Worm (Caenorhabditis elegans): ENCODE measurements around the gene W09D6.4.

W09D6.4 gene

DNA sequence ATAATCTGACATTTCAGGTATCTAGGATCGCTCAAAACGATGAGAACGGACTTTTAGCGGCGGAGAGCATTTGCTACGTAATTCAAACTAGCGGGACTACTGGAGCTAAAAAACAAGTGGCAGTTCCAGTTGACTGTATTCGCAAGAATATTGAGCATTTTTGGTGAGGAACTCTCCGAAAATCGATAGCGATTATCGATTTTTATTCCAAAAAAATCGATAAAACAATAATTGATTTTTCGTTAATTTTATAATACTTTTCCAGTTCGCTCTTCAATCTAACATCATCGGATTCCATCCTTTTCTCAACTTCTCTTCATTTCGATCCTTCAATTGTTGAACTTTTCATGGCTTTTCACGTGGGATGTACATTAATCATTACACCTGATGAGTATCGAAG, 10.3 kb upstream of the W09D6.4 start:
- no peak for TF ChIP-seq unc-62 (GFP tag; optimal IDR thresholded peaks at IDR 0.05)

DNA sequence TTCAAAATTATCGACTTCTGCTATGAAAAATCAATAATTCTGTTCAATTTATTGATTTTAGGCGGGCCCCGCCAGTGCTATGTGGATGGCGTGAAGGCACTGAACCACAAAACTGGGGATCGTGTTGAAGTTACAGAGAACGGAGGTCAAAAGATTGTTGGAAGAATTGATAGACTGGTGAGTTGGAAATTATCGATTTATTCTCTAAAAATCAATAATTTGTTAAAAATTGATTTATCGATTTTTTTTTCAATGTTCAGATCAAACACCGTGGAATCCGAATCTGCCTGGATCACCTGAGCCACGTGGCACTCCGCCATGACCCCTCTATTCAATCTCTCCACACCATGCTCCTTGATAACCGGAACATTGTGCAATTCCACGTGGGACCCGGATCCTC, 9.3 kb upstream of the W09D6.4 start:
- no peak for TF ChIP-seq unc-62 (GFP tag; optimal IDR thresholded peaks at IDR 0.05)

DNA sequence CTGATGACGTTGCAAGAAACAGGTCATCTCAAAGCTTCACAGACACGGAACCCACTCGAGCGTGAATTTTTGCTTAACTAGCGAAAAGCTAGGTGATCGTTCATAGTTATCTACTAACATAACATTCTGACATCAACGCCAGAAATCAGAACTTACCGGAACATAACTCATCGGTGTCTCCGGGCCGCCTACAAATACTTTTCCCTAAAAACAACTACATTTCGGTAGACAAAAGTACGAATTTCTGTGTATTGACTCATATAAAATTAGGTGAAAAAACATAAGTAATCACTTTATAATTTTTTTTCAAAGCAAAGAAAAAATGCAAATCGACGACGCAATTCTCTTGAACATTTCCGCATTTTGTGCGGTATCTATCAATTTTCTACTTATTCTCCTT, 5.3 kb upstream of the W09D6.4 start, which contains the start of gene str-261:
str-261 (plus strand) TSS at position 301 of the 400 bp plus-strand sequence.
- no peak for TF ChIP-seq unc-62 (GFP tag; optimal IDR thresholded peaks at IDR 0.05)

DNA sequence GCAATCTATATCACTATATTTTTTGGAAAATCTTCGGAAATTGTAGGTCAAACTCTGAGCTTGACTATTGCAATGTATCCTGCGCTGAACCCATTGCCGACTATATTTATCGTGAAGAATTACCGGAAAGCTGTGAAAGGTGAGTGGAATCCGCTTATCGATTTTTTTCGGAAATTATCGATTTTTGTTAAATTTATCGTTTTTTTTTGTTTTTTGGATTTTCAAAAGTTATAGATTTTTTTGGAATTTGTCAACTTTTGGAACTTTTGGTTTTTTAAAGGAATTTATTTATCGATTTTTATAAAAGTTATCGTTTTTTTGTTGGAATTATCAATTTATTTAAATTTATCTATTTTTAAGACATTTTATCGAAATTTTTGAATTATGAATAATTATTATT, 2.8 kb upstream of the W09D6.4 start:
- TF ChIP-seq unc-62 (GFP tag; optimal IDR thresholded peaks at IDR 0.05): no peak

ce11 chrIII:11077404-11077803, 2.1 kb upstream of the W09D6.4 start, which contains the start of gene str-246:
str-246 (plus strand) TSS chrIII:11077704.
- TF ChIP-seq unc-62 (GFP tag; optimal IDR thresholded peaks at IDR 0.05): no peak

DNA sequence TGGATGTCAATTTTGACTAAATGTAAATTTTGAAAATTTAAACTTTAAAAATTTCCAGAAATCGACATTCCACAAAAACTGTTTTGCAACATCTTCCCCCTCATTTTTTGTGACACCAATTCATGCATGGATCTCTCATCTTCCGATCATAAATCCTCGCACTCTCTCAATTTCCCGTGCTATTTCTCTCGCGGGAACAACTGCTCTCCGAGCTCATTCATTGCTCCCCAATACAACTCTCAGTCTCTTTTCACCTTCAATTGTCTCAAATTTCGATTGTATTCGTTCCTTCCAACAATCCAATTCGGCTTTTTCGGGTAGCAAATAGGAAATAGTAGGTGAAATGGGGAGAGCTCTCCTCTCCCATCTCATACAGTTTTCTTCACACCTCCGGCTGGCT, 3.1 kb downstream of the W09D6.4 start:
- no peak for TF ChIP-seq unc-62 (GFP tag; optimal IDR thresholded peaks at IDR 0.05)

ce11 chrIII:11083993-11084392, 4.4 kb downstream of the W09D6.4 start:
- no peak for TF ChIP-seq unc-62 (GFP tag; optimal IDR thresholded peaks at IDR 0.05)

DNA sequence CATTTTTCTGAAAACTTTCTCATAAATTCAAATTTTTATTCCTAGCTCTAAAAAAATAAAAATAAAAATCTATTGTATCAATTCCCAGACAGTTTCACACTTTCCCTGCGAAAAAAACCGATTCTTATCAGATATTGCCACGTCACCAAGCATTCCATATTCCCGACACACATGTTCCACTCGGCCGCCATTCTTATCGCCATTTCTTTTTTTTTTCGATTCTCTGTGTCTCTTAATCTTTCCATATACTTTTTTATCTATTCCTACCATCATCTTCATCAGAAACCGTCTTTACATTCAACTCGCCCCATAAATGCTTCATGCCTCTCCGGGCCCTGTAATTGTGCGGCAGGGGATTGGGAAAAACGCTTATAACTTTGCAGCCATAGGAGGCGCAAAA, 7.9 kb downstream of the W09D6.4 start:
- TF ChIP-seq unc-62 (GFP tag; optimal IDR thresholded peaks at IDR 0.05): no peak

DNA sequence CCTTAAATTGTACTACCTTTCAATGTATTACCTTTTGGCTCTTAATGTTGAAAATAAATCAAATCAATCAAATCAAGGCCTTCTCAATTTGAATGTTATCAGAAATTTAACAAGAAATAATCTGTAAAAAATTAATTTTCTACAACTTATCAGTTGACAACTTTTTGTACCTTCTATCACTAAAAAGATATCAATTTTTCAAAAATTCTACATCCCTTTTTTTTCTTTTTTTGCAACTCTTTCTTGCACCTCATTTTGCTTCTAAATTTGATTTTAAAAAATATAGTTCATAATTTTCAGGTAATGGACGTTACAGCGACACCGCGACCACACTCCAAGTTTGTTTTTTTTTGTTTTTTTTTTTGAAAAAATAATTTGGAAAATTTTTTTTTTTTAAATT, 8.6 kb downstream of the W09D6.4 start, which contains the start of gene W09D6.5:
W09D6.5 (plus strand) TSS at position 301 of the 400 bp plus-strand sequence.
- TF ChIP-seq unc-62 (GFP tag; optimal IDR thresholded peaks at IDR 0.05): no peak

DNA sequence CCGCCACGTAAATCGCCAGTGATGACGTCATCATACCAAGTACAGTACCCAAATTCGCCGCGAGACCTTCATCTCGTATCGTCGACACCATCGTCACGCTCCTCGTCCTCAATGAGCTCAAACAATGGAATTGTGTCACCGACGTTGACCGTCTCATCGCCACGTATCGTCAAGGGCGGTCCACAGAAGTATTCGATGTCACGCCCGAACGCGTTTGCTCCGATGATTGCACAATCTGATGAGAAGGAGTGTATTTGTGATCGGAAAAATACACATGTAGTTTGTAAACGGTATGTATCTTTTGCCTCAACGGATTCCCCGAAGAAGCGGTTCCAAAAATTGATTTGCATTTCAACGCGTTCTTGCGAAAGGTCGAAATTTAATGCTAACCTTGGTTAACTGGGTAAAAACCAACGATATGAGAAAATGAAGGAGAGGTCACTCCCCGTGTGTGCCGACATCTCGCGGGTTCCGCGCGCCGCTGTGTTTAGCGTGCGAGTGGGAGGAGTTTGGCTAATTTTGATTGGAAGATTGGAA, 10.6 kb downstream of the W09D6.4 start:
- TF ChIP-seq unc-62 (GFP tag; optimal IDR thresholded peaks at IDR 0.05): no peak

- no peak for TF ChIP-seq unc-62 (GFP tag; optimal IDR thresholded peaks at IDR 0.05)
Observed at ce11 chrIII:11090870-11091386, 11.4 kb downstream of the W09D6.4 start.

- no peak for TF ChIP-seq unc-62 (GFP tag; optimal IDR thresholded peaks at IDR 0.05)
Observed at ce11 chrIII:11091651-11092278, 12.2 kb downstream of the W09D6.4 start.

- TF ChIP-seq unc-62 (GFP tag; optimal IDR thresholded peaks at IDR 0.05): no peak
Observed at ce11 chrIII:11093489-11093888, 13.9 kb downstream of the W09D6.4 start.

ce11 chrIII:11095687-11096086, 16.1 kb downstream of the W09D6.4 start:
- no peak for TF ChIP-seq unc-62 (GFP tag; optimal IDR thresholded peaks at IDR 0.05)

DNA sequence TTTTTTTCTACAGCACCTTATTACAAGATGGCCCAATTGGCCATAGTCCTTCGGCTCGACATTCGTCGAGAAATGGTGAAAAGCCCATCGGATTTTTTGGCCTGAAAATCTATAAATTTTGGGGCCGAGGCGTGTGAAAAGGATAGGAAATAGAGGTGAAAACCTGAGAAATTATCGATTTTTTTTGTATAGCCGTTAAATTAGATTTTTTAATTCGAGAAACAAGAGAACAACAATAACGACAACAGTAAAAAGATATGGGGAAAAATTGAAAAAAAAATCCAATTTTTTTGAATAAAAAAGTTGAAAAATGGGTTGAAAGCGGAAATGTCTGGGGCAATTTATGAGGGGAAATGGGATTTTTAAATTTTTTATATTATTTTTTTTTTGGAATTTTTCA, 20.3 kb downstream of the W09D6.4 start, which contains the start of gene hmt-1:
hmt-1 (minus strand) TSS at position 101 of the 400 bp plus-strand sequence.
- TF ChIP-seq unc-62 (GFP tag; optimal IDR thresholded peaks at IDR 0.05): no peak

ce11 chrIII:11101246-11101645, 21.7 kb downstream of the W09D6.4 start:
- no peak for TF ChIP-seq unc-62 (GFP tag; optimal IDR thresholded peaks at IDR 0.05)

- TF ChIP-seq unc-62 (GFP tag; optimal IDR thresholded peaks at IDR 0.05): no peak
Observed at ce11 chrIII:11107327-11107726, 27.8 kb downstream of the W09D6.4 start.
